Worm (Caenorhabditis elegans) whole organism, L4 larva: ENCODE measurements around the gene plpp-1.3.

Source experiments
- D1046.2 ChIP-seq: fragments of 200-800 bp; sonication (Bioruptor generic); IDR thresholded peaks from 2 replicates; pipeline ENCODE4 v1.3.6; 2022; ENCODE audit warnings: missing genetic modification characterization, missing compliant biosample characterization
- F26F4.8 ChIP-seq: fragments of 200-800 bp; sonication (Bioruptor generic); conservative IDR thresholded peaks from 2 replicates; pipeline ENCODE4 v1.3.6; 2022; ENCODE audit warnings: missing genetic modification characterization, missing compliant biosample characterization
- F37D6.2 ChIP-seq: sonication (generic microtip); optimal IDR thresholded peaks from 2 replicates; lab custom pipeline; 2016; ENCODE audit warnings: mild to moderate bottlenecking, missing genetic modification characterization, missing compliant biosample characterization
- F44E2.7 ChIP-seq: fragments of 200-800 bp; sonication (Bioruptor generic); IDR thresholded peaks from 2 replicates; pipeline ENCODE4 v2.1.2; 2022; ENCODE audit warnings: missing genetic modification characterization, missing compliant biosample characterization
- R02D3.7 ChIP-seq: fragments of 150-350 bp; sonication (generic microtip); optimal IDR thresholded peaks from 3 replicates; lab custom pipeline; 2014; ENCODE audit warnings: missing biosample characterization, missing genetic modification characterization
- Y48G9A.11 ChIP-seq: fragments of 200-800 bp; sonication (Bioruptor generic); IDR thresholded peaks from 2 replicates; pipeline ENCODE4 v1.3.6; 2022; ENCODE audit warnings: missing genetic modification reagents, missing genetic modification characterization, missing compliant biosample characterization
- Y75B8A.6 ChIP-seq: fragments of 200-800 bp; sonication (Bioruptor generic); IDR thresholded peaks from 2 replicates; pipeline ENCODE4 v1.3.6; 2022; ENCODE audit warnings: missing genetic modification reagents, missing genetic modification characterization, missing compliant biosample characterization
- ama-1 ChIP-seq: fragments of 150-350 bp; optimal IDR thresholded peaks from 2 replicates; lab custom pipeline; 2014; ENCODE audit warnings: inconsistent platforms, mixed read lengths
- attf-4 ChIP-seq: sonication (generic microtip); optimal IDR thresholded peaks from 3 replicates; lab custom pipeline; 2017; ENCODE audit warnings: missing biosample characterization, missing genetic modification characterization
- ceh-20 ChIP-seq: fragments of 200-800 bp; sonication (Bioruptor generic); IDR thresholded peaks from 2 replicates; pipeline ENCODE4 v1.3.6; 2022; ENCODE audit warnings: missing genetic modification reagents, missing genetic modification characterization, missing compliant biosample characterization
- ceh-28 ChIP-seq: fragments of 150-350 bp; optimal IDR thresholded peaks from 2 replicates; lab custom pipeline; 2014; ENCODE audit warnings: missing biosample characterization, missing genetic modification reagents, missing genetic modification characterization
- ceh-62 ChIP-seq: sonication (generic microtip); optimal IDR thresholded peaks from 2 replicates; lab custom pipeline; 2017; ENCODE audit warnings: missing biosample characterization, missing genetic modification characterization
- ces-1 ChIP-seq: fragments of 150-350 bp; sonication (generic microtip); optimal IDR thresholded peaks from 4 replicates; lab custom pipeline; 2014; ENCODE audit warnings: missing biosample characterization, missing genetic modification reagents, missing genetic modification characterization
- ctbp-1 ChIP-seq: fragments of 200-800 bp; sonication (Bioruptor generic); IDR thresholded peaks from 2 replicates; pipeline ENCODE4 v1.3.6; 2022; ENCODE audit warnings: missing genetic modification reagents, missing genetic modification characterization, missing compliant biosample characterization
- daf-12 ChIP-seq: fragments of 150-350 bp; optimal IDR thresholded peaks from 2 replicates; lab custom pipeline; 2014; ENCODE audit warnings: missing biosample characterization, missing genetic modification reagents, missing genetic modification characterization
- daf-16 ChIP-seq, 3 experiments: sonication (generic microtip); optimal IDR thresholded peaks; 2 replicates each; lab custom pipeline; 2016 to 2017; ENCODE audit warnings: missing genetic modification characterization in 3 of 3, missing genetic modification reagents in 3 of 3, mild to moderate bottlenecking in 2 of 3, missing compliant biosample characterization in 2 of 3, missing biosample characterization in 1 of 3, moderate library complexity in 1 of 3
- daf-8 ChIP-seq: fragments of 200-800 bp; sonication (Bioruptor generic); IDR thresholded peaks from 2 replicates; pipeline ENCODE4 v1.3.6; 2022; ENCODE audit warnings: missing genetic modification characterization, missing compliant biosample characterization
- dmd-6 ChIP-seq: fragments of 200-800 bp; sonication (Bioruptor generic); IDR thresholded peaks from 2 replicates; pipeline ENCODE4 v1.3.6; 2022; ENCODE audit warnings: missing genetic modification reagents, missing genetic modification characterization, missing compliant biosample characterization
- dmd-9 ChIP-seq: fragments of 200-800 bp; sonication (Bioruptor generic); IDR thresholded peaks from 2 replicates; pipeline ENCODE4 v1.3.6; 2022; ENCODE audit warnings: missing genetic modification reagents, missing genetic modification characterization, missing compliant biosample characterization
- dpl-1 ChIP-seq: fragments of 150-350 bp; optimal IDR thresholded peaks from 2 replicates; lab custom pipeline; 2014; ENCODE audit warnings: missing biosample characterization, missing genetic modification reagents, missing genetic modification characterization
- fkh-10 ChIP-seq: fragments of 150-350 bp; optimal IDR thresholded peaks from 2 replicates; lab custom pipeline; 2014; ENCODE audit warnings: missing biosample characterization, missing genetic modification reagents, missing genetic modification characterization
- gei-8 ChIP-seq: fragments of 200-800 bp; sonication (Bioruptor generic); optimal IDR thresholded peaks from 2 replicates; lab custom pipeline; 2018; ENCODE audit warnings: mild to moderate bottlenecking, missing genetic modification characterization, missing compliant biosample characterization
- hif-1 ChIP-seq, 2 experiments: sonication (generic microtip); optimal IDR thresholded peaks; 2 replicates each; lab custom pipeline; 2016 to 2017; ENCODE audit warnings: missing compliant biosample characterization in 2 of 2, missing genetic modification characterization in 2 of 2, missing genetic modification reagents in 2 of 2, missing genotype in 2 of 2, mild to moderate bottlenecking in 1 of 2
- hlh-11 ChIP-seq: fragments of 200-800 bp; sonication (Bioruptor generic); optimal IDR thresholded peaks from 2 replicates; lab custom pipeline; 2018; ENCODE audit warnings: mild to moderate bottlenecking, missing genetic modification characterization, missing compliant biosample characterization
- hlh-30 ChIP-seq: sonication (generic microtip); optimal IDR thresholded peaks from 2 replicates; lab custom pipeline; 2017; ENCODE audit warnings: antibody characterized with exemption, mild to moderate bottlenecking, missing genetic modification characterization, missing compliant biosample characterization; ENCODE audit not compliant: insufficient read depth
- hmg-1.1 ChIP-seq: fragments of 200-800 bp; sonication (Bioruptor generic); IDR thresholded peaks from 2 replicates; pipeline ENCODE4 v1.3.6; 2022; ENCODE audit warnings: missing genetic modification reagents, missing genetic modification characterization, missing compliant biosample characterization
- lin-13 ChIP-seq: fragments of 150-350 bp; optimal IDR thresholded peaks from 2 replicates; lab custom pipeline; 2014; ENCODE audit warnings: missing biosample characterization, missing genetic modification reagents, missing genetic modification characterization
- madf-9 ChIP-seq: fragments of 200-800 bp; sonication (Bioruptor generic); conservative IDR thresholded peaks from 2 replicates; pipeline ENCODE4 v1.3.6; 2022; ENCODE audit warnings: missing genetic modification reagents, missing genetic modification characterization, missing compliant biosample characterization
- mdl-1 ChIP-seq, 2 experiments: fragments of 150-350 bp in 1 of 2; sonication (generic microtip) in 1 of 2; optimal IDR thresholded peaks; 2 replicates each; lab custom pipeline; 2014 to 2017; ENCODE audit warnings: missing biosample characterization in 2 of 2, missing genetic modification characterization in 2 of 2
- nhr-10 ChIP-seq: fragments of 150-350 bp; optimal IDR thresholded peaks from 2 replicates; lab custom pipeline; 2014; ENCODE audit warnings: missing biosample characterization, missing genetic modification characterization
- nhr-102 ChIP-seq: sonication (generic microtip); optimal IDR thresholded peaks from 2 replicates; lab custom pipeline; 2016; ENCODE audit warnings: mild to moderate bottlenecking, missing genetic modification characterization, moderate library complexity, missing compliant biosample characterization
- nhr-25 ChIP-seq: sonication (generic microtip); optimal IDR thresholded peaks from 2 replicates; lab custom pipeline; 2017; ENCODE audit warnings: missing genetic modification characterization, mild to moderate bottlenecking, missing compliant biosample characterization, antibody characterized with exemption, moderate library complexity, borderline replicate concordance; ENCODE audit not compliant: insufficient read depth
- nhr-28 ChIP-seq: fragments of 150-350 bp; optimal IDR thresholded peaks from 2 replicates; lab custom pipeline; 2014; ENCODE audit warnings: missing biosample characterization, missing genetic modification characterization
- nhr-42 ChIP-seq: fragments of 200-800 bp; sonication (Bioruptor generic); IDR thresholded peaks from 2 replicates; pipeline ENCODE4 v1.3.6; 2022; ENCODE audit warnings: missing genetic modification characterization, missing compliant biosample characterization
- nhr-6 ChIP-seq: fragments of 150-350 bp; optimal IDR thresholded peaks from 2 replicates; lab custom pipeline; 2014; ENCODE audit warnings: missing biosample characterization, missing genetic modification characterization
- nhr-77 ChIP-seq: fragments of 150-350 bp; optimal IDR thresholded peaks from 2 replicates; lab custom pipeline; 2014; ENCODE audit warnings: missing biosample characterization, missing genetic modification characterization
- pqm-1 ChIP-seq: sonication (generic microtip); optimal IDR thresholded peaks from 2 replicates; lab custom pipeline; 2017; ENCODE audit warnings: missing biosample characterization, missing genetic modification characterization
- rbr-2 ChIP-seq: sonication (generic microtip); optimal IDR thresholded peaks from 2 replicates; lab custom pipeline; 2016; ENCODE audit warnings: missing genotype, missing genetic modification characterization, missing compliant biosample characterization
- saeg-2 ChIP-seq: fragments of 200-800 bp; sonication (Bioruptor generic); IDR thresholded peaks from 2 replicates; pipeline ENCODE4 v1.3.6; 2022; ENCODE audit warnings: missing genetic modification reagents, missing genetic modification characterization, missing compliant biosample characterization
- set-16 ChIP-seq: fragments of 200-800 bp; sonication (Bioruptor generic); IDR thresholded peaks from 2 replicates; pipeline ENCODE4 v1.3.6; 2022; ENCODE audit warnings: missing genetic modification reagents, missing genetic modification characterization, missing compliant biosample characterization
- snpc-1.2 ChIP-seq: fragments of 200-800 bp; sonication (Bioruptor generic); IDR thresholded peaks from 2 replicates; pipeline ENCODE4 v1.3.6; 2022; ENCODE audit warnings: missing genetic modification reagents, missing genetic modification characterization, missing compliant biosample characterization
- tra-1 ChIP-seq: fragments of 200-800 bp; sonication (Bioruptor generic); IDR thresholded peaks from 2 replicates; pipeline ENCODE4 v1.3.6; 2022; ENCODE audit warnings: missing genetic modification reagents, missing genetic modification characterization, missing compliant biosample characterization
- unc-62 ChIP-seq, 3 experiments: fragments of 150-350 bp in 1 of 3; sonication (generic microtip); optimal IDR thresholded peaks in 2 of 3; peaks in 1 of 3; 1 replicate in 1 of 3; 2 replicates in 2 of 3; lab custom pipeline; 2014 to 2017; ENCODE audit warnings: missing biosample characterization in 3 of 3, missing genetic modification characterization in 3 of 3, missing genetic modification reagents in 3 of 3, missing genotype in 1 of 3
- zfp-2 ChIP-seq: sonication (generic microtip); optimal IDR thresholded peaks from 2 replicates; lab custom pipeline; 2016; ENCODE audit warnings: mild to moderate bottlenecking, missing genetic modification characterization, missing compliant biosample characterization
- zfp-3 ChIP-seq: fragments of 200-800 bp; sonication (Bioruptor generic); conservative IDR thresholded peaks from 2 replicates; pipeline ENCODE4 v1.3.6; 2022; ENCODE audit warnings: missing genetic modification reagents, missing genetic modification characterization, missing compliant biosample characterization
- ztf-7 ChIP-seq: fragments of 150-350 bp; optimal IDR thresholded peaks from 2 replicates; lab custom pipeline; 2014; ENCODE audit warnings: missing biosample characterization, missing genetic modification characterization

The plpp-1.3 gene

ce11 chrX:10679193-10679592, 15.9 kb upstream of the plpp-1.3 start (continued):
- TF ChIP-seq nhr-42 (GFP tag; lab: Robert Waterston, UW), result no peak
- no peak for TF ChIP-seq madf-9 (GFP tag; lab: Robert Waterston, UW)
- TF ChIP-seq zfp-2 (tag; lab: Kevin White, UChicago), result no peak
- peak; percentile 28 for TF ChIP-seq nhr-6 (tag; lab: Kevin White, UChicago)
- TF ChIP-seq ces-1, result no peak
- no peak for TF ChIP-seq ztf-7
- peak; percentile 64 for TF ChIP-seq nhr-77
- no peak for TF ChIP-seq F37D6.2 (tag; lab: Kevin White, UChicago)
- peak; percentile 87 for TF ChIP-seq hlh-11 (tag; lab: Kevin White, UChicago)
- no peak for TF ChIP-seq ama-1 (lab: Kevin White, UChicago)
- TF ChIP-seq gei-8 (GFP tag; lab: Kevin White, UChicago), result no peak
- TF ChIP-seq unc-62 (GFP tag; optimal IDR thresholded peaks at IDR 0.05 in 1 of 2; lab: Kevin White, UChicago), result no peak
- TF ChIP-seq unc-62 (tag; optimal IDR thresholded peaks at IDR 0.05; lab: Kevin White, UChicago), result no peak
- no peak for TF ChIP-seq attf-4
- TF ChIP-seq daf-12, result no peak
- peak; percentile 1 for TF ChIP-seq rbr-2
- TF ChIP-seq F26F4.8, result no peak
- TF ChIP-seq snpc-1.2 (GFP tag; lab: Robert Waterston, UW), result no peak
- no peak for TF ChIP-seq daf-8
- no peak for TF ChIP-seq ctbp-1
- peak; percentile 90 for TF ChIP-seq nhr-28 (tag; lab: Kevin White, UChicago)
- TF ChIP-seq ceh-28, result no peak
- TF ChIP-seq dmd-9 (GFP tag; lab: Robert Waterston, UW), result no peak
- TF ChIP-seq dpl-1 (GFP tag; lab: Kevin White, UChicago), result peak; percentile 38
- no peak for TF ChIP-seq Y75B8A.6 (GFP tag; lab: Robert Waterston, UW)
- TF ChIP-seq fkh-10 (GFP tag; lab: Kevin White, UChicago), result no peak
- peak; percentile 47 for TF ChIP-seq pqm-1 (tag; lab: Kevin White, UChicago)
- TF ChIP-seq hif-1 (tag; optimal IDR thresholded peaks at IDR 0.05; lab: Kevin White, UChicago), result peak in 1 of 2 experiments; percentile 56
- TF ChIP-seq hmg-1.1 (GFP tag; lab: Robert Waterston, UW), result 0 out of 2 replicates have a peak, but pooled peaks have one; percentile 42
- TF ChIP-seq saeg-2 (GFP tag; lab: Robert Waterston, UW), result no peak
- TF ChIP-seq R02D3.7, result no peak
- TF ChIP-seq hlh-30 (tag; lab: Kevin White, UChicago), result peak; percentile 94
- TF ChIP-seq ceh-62 (tag; lab: Kevin White, UChicago), result no peak
- no peak for TF ChIP-seq D1046.2
- no peak for TF ChIP-seq nhr-102 (tag; lab: Kevin White, UChicago)
- no peak for TF ChIP-seq daf-16 (GFP tag; optimal IDR thresholded peaks at IDR 0.05; lab: Kevin White, UChicago)
- TF ChIP-seq daf-16 (tag; optimal IDR thresholded peaks at IDR 0.05; lab: Kevin White, UChicago), result peak; percentile 76
- TF ChIP-seq Y48G9A.11 (GFP tag; lab: Robert Waterston, UW), result no peak
- TF ChIP-seq dmd-6 (GFP tag; lab: Robert Waterston, UW), result peak; percentile 73
- TF ChIP-seq nhr-25 (tag; lab: Kevin White, UChicago), result no peak
- no peak for TF ChIP-seq tra-1 (GFP tag; lab: Robert Waterston, UW)
- no peak for TF ChIP-seq nhr-10 (tag; lab: Kevin White, UChicago)
- TF ChIP-seq ceh-20, result no peak
- TF ChIP-seq F44E2.7 (GFP tag; lab: Robert Waterston, UW), result no peak
- no peak for TF ChIP-seq lin-13 (GFP tag; lab: Kevin White, UChicago)
- TF ChIP-seq set-16, result no peak
- peak in 1 of 2 experiments; percentile 25 for TF ChIP-seq mdl-1 (tag; optimal IDR thresholded peaks at IDR 0.05; lab: Kevin White, UChicago)
- TF ChIP-seq zfp-3 (GFP tag; lab: Robert Waterston, UW), result no peak
